Fruit fly (Drosophila melanogaster) whole organism, adult: Measurements from ENCODE around the gene mtd.

ENCODE experiments used
- CG12768 ChIP-seq: fragments of 200-800 bp; sonication (Bioruptor generic); optimal IDR thresholded peaks from 2 replicates; lab custom pipeline; 2017; ENCODE audit warnings: missing biosample characterization, missing genetic modification characterization, mild to moderate bottlenecking, moderate library complexity, missing genetic modification reagents
- CG1620 ChIP-seq: fragments of 200-800 bp; sonication (Bioruptor generic); optimal IDR thresholded peaks from 2 replicates; lab custom pipeline; 2016; ENCODE audit warnings: missing biosample characterization, missing genetic modification characterization
- CG33017 ChIP-seq: fragments of 200-800 bp; sonication (Bioruptor generic); optimal IDR thresholded peaks from 2 replicates; lab custom pipeline; 2018; ENCODE audit warnings: missing biosample characterization, mild to moderate bottlenecking, missing genetic modification characterization, moderate library complexity
- CG5204 ChIP-seq: fragments of 200-800 bp; sonication (Bioruptor generic); optimal IDR thresholded peaks from 2 replicates; lab custom pipeline; 2016; ENCODE audit warnings: missing biosample characterization, missing genetic modification characterization
- CG7101 ChIP-seq: fragments of 200-800 bp; sonication (Bioruptor generic); optimal IDR thresholded peaks from 2 replicates; lab custom pipeline; 2018; ENCODE audit warnings: missing biosample characterization, mild to moderate bottlenecking, missing genetic modification characterization, moderate library complexity
- Clk ChIP-seq: fragments of 200-800 bp; sonication (Bioruptor generic); optimal IDR thresholded peaks from 2 replicates; lab custom pipeline; 2017; ENCODE audit warnings: missing biosample characterization, missing genetic modification characterization
- Hr96 ChIP-seq: fragments of 200-800 bp; sonication (Bioruptor generic); optimal IDR thresholded peaks from 2 replicates; lab custom pipeline; 2016; ENCODE audit warnings: missing biosample characterization, missing genetic modification characterization
- bab1 ChIP-seq: fragments of 200-800 bp; sonication (Bioruptor generic); optimal IDR thresholded peaks from 3 replicates; lab custom pipeline; 2019; ENCODE audit warnings: missing biosample characterization, mild to moderate bottlenecking, missing genetic modification characterization, moderate library complexity
- cic ChIP-seq: fragments of 200-800 bp; sonication (Bioruptor generic); optimal IDR thresholded peaks from 2 replicates; lab custom pipeline; 2017; ENCODE audit warnings: missing biosample characterization, mild to moderate bottlenecking, missing genetic modification characterization, moderate library complexity
- kay ChIP-seq: fragments of 200-800 bp; sonication (Bioruptor generic); peaks from one replicate; lab custom pipeline; 2016; ENCODE audit warnings: missing biosample characterization, missing genetic modification characterization, borderline replicate concordance
- ovo ChIP-seq: fragments of 200-800 bp; sonication (Bioruptor generic); optimal IDR thresholded peaks from 2 replicates; lab custom pipeline; 2016; ENCODE audit warnings: missing biosample characterization, missing genetic modification characterization
- pad ChIP-seq: fragments of 200-800 bp; sonication (Bioruptor generic); optimal IDR thresholded peaks from 3 replicates; lab custom pipeline; 2017; ENCODE audit warnings: missing biosample characterization, missing genetic modification characterization, mild to moderate bottlenecking, moderate library complexity, missing genetic modification reagents
- tj ChIP-seq: fragments of 200-800 bp; sonication (Bioruptor generic); optimal IDR thresholded peaks from 3 replicates; lab custom pipeline; 2017; ENCODE audit warnings: missing biosample characterization, mild to moderate bottlenecking, missing genetic modification characterization, moderate library complexity

- TF ChIP-seq Hr96 (GFP tag; lab: Kevin White, UChicago), result no peak
- TF ChIP-seq CG33017 (tag; lab: Kevin White, UChicago), result no peak
- no peak for TF ChIP-seq CG1620 (GFP tag; lab: Kevin White, UChicago)
- no peak for TF ChIP-seq bab1 (GFP tag; lab: Kevin White, UChicago)
- TF ChIP-seq CG12768 (GFP tag; lab: Kevin White, UChicago), result no peak
- no peak for TF ChIP-seq Clk
- TF ChIP-seq CG7101 (tag; lab: Kevin White, UChicago), result no peak
- no peak for TF ChIP-seq cic (GFP tag; lab: Kevin White, UChicago)
- no peak for TF ChIP-seq ovo (GFP tag; lab: Kevin White, UChicago)
- TF ChIP-seq tj, result no peak
- TF ChIP-seq CG5204 (GFP tag; lab: Kevin White, UChicago), result no peak
- TF ChIP-seq kay (GFP tag; lab: Kevin White, UChicago), result no peak
- TF ChIP-seq pad, result no peak
These were observed 19.9 kb downstream of the mtd start for dm6 chr3R:5330338-5330737.
